Fruit fly (Drosophila melanogaster): ENCODE results near the gene LysS.

Gene LysS

dm6 chr3L:1250396-1250795, 22.8 kb downstream of the LysS start, which contains the start of gene Bfc:
TSS of gene Bfc (plus strand) at chr3L:1250696.
- no peak for TF ChIP-seq jim (GFP tag; optimal IDR thresholded peaks at IDR 0.05)
- no peak for TF ChIP-seq Rel (GFP tag; optimal IDR thresholded peaks at IDR 0.05)
- TF ChIP-seq Rel (tag; optimal IDR thresholded peaks at IDR 0.05), result no peak
- TF ChIP-seq Dif (GFP tag; optimal IDR thresholded peaks at IDR 0.05; ENCODE audit: partially characterized antibody), result no peak
- TF ChIP-seq Hr78 (GFP tag; optimal IDR thresholded peaks at IDR 0.05), result no peak
- no peak for TF ChIP-seq GATAd (GFP tag; optimal IDR thresholded peaks at IDR 0.05)
- TF ChIP-seq Hnf4 (GFP tag; optimal IDR thresholded peaks at IDR 0.05), result no peak
- no peak for TF ChIP-seq Sp1 (GFP tag; optimal IDR thresholded peaks at IDR 0.05)
- no peak for TF ChIP-seq br (GFP tag; optimal IDR thresholded peaks at IDR 0.05)
- TF ChIP-seq usp (GFP tag; optimal IDR thresholded peaks at IDR 0.05), result no peak
- TF ChIP-seq OdsH (GFP tag; optimal IDR thresholded peaks at IDR 0.05), result no peak
- no peak for TF ChIP-seq dl (GFP tag; optimal IDR thresholded peaks at IDR 0.05; ENCODE audit: insufficient read depth in 1 of 2, partially characterized antibody in 2 of 2)
- TF ChIP-seq N (GFP tag; optimal IDR thresholded peaks at IDR 0.05), result no peak
- TF ChIP-seq HLH106 (tag; optimal IDR thresholded peaks at IDR 0.05), result no peak
- TF ChIP-seq foxo (GFP tag; optimal IDR thresholded peaks at IDR 0.05), result no peak

dm6 chr3L:1251712-1252111, 24.2 kb downstream of the LysS start, which contains the start of the genes CG9130 and CG9133:
TSS of gene CG9130 (plus strand) at chr3L:1252012.
TSS of gene CG9133 (plus strand) at chr3L:1252012.
- TF ChIP-seq Vsx2 (GFP tag; optimal IDR thresholded peaks at IDR 0.05; ENCODE audit: partially characterized antibody) (no peak), lola (GFP tag; optimal IDR thresholded peaks at IDR 0.05) (no peak), Dif (GFP tag; optimal IDR thresholded peaks at IDR 0.05; ENCODE audit: partially characterized antibody) (no peak), Rel (GFP tag; optimal IDR thresholded peaks at IDR 0.05) (no peak), Rel (tag; optimal IDR thresholded peaks at IDR 0.05) (no peak), ey (GFP tag; optimal IDR thresholded peaks at IDR 0.05) (no peak), OdsH (GFP tag; optimal IDR thresholded peaks at IDR 0.05) (no peak), brk (GFP tag; optimal IDR thresholded peaks at IDR 0.05) (no peak), CrebA (GFP tag; optimal IDR thresholded peaks at IDR 0.05; ENCODE audit: borderline replicate concordance) (no peak), Abd-B (GFP tag; optimal IDR thresholded peaks at IDR 0.05) (no peak), dmrt93B (GFP tag; optimal IDR thresholded peaks at IDR 0.05) (no peak), jim (GFP tag; optimal IDR thresholded peaks at IDR 0.05) (no peak), CG9705 (GFP tag; optimal IDR thresholded peaks at IDR 0.05) (no peak), Dfd (GFP tag; optimal IDR thresholded peaks at IDR 0.05) (no peak), Sp1 (GFP tag; optimal IDR thresholded peaks at IDR 0.05) (no peak), dsf (GFP tag; optimal IDR thresholded peaks at IDR 0.05; ENCODE audit: borderline replicate concordance) (no peak), psq (GFP tag; optimal IDR thresholded peaks at IDR 0.05) (no peak), h (GFP tag; optimal IDR thresholded peaks at IDR 0.05) (no peak), CG32264 (GFP tag; optimal IDR thresholded peaks at IDR 0.05) (no peak), Hr78 (GFP tag; optimal IDR thresholded peaks at IDR 0.05) (no peak), fru (GFP tag; optimal IDR thresholded peaks at IDR 0.05) (no peak)

- TF ChIP-seq Mio (GFP tag; optimal IDR thresholded peaks at IDR 0.05) (no peak), lola (GFP tag; optimal IDR thresholded peaks at IDR 0.05) (no peak), tai (GFP tag; optimal IDR thresholded peaks at IDR 0.05) (no peak), sv (GFP tag; optimal IDR thresholded peaks at IDR 0.05) (no peak), br (GFP tag; optimal IDR thresholded peaks at IDR 0.05) (peak; percentile 7), foxo (GFP tag; optimal IDR thresholded peaks at IDR 0.05) (peak in 1 of 2 experiments; percentile 10), CrebA (GFP tag; optimal IDR thresholded peaks at IDR 0.05; ENCODE audit: borderline replicate concordance) (no peak), Abd-B (GFP tag; optimal IDR thresholded peaks at IDR 0.05) (no peak), dl (GFP tag; optimal IDR thresholded peaks at IDR 0.05; ENCODE audit: insufficient read depth in 1 of 2, partially characterized antibody in 2 of 2) (no peak), fru (GFP tag; optimal IDR thresholded peaks at IDR 0.05) (peak; percentile 35), GATAd (GFP tag; optimal IDR thresholded peaks at IDR 0.05) (no peak), rgr (GFP tag; optimal IDR thresholded peaks at IDR 0.05) (peak; percentile 9), Jra (GFP tag; optimal IDR thresholded peaks at IDR 0.05) (no peak), Sp1 (GFP tag; optimal IDR thresholded peaks at IDR 0.05) (peak; percentile 15), OdsH (GFP tag; optimal IDR thresholded peaks at IDR 0.05) (no peak), Hr78 (GFP tag; optimal IDR thresholded peaks at IDR 0.05) (no peak), CG9705 (GFP tag; optimal IDR thresholded peaks at IDR 0.05) (no peak), Rel (GFP tag; optimal IDR thresholded peaks at IDR 0.05) (no peak), Rel (tag; optimal IDR thresholded peaks at IDR 0.05) (peak; percentile 17), h (GFP tag; optimal IDR thresholded peaks at IDR 0.05) (peak; percentile 65), pan (optimal IDR thresholded peaks at IDR 0.05) (no peak), psq (GFP tag; optimal IDR thresholded peaks at IDR 0.05) (no peak), usp (GFP tag; optimal IDR thresholded peaks at IDR 0.05) (no peak), Vsx2 (GFP tag; optimal IDR thresholded peaks at IDR 0.05; ENCODE audit: partially characterized antibody) (peak; percentile 43), sage (GFP tag; optimal IDR thresholded peaks at IDR 0.05) (no peak), jim (GFP tag; optimal IDR thresholded peaks at IDR 0.05) (peak; percentile 12), brk (GFP tag; optimal IDR thresholded peaks at IDR 0.05) (no peak), Hr83 (GFP tag; optimal IDR thresholded peaks at IDR 0.05; ENCODE audit: poor library complexity, severe bottlenecking) (peak; percentile 17), CG32264 (GFP tag; optimal IDR thresholded peaks at IDR 0.05) (no peak), HLH106 (tag; optimal IDR thresholded peaks at IDR 0.05) (no peak), Myc (optimal IDR thresholded peaks at IDR 0.05) (no peak), woc (GFP tag; optimal IDR thresholded peaks at IDR 0.05) (no peak), ey (GFP tag; optimal IDR thresholded peaks at IDR 0.05) (no peak), dmrt93B (GFP tag; optimal IDR thresholded peaks at IDR 0.05) (no peak), N (GFP tag; optimal IDR thresholded peaks at IDR 0.05) (no peak), Hnf4 (GFP tag; optimal IDR thresholded peaks at IDR 0.05) (no peak), Dfd (GFP tag; optimal IDR thresholded peaks at IDR 0.05) (no peak), Dif (GFP tag; optimal IDR thresholded peaks at IDR 0.05; ENCODE audit: partially characterized antibody) (peak; percentile 23), dsf (GFP tag; optimal IDR thresholded peaks at IDR 0.05; ENCODE audit: borderline replicate concordance) (no peak)
These were observed 28.7 kb downstream of the LysS start, which contains the start of gene tfc for dm6 chr3L:1256061-1256780. TSS of gene tfc (plus strand) at chr3L:1256449.

Data from whole organism, wandering third instar larva.